Fruit fly (Drosophila melanogaster) whole organism, adult: ENCODE data around the gene CG14787.

Experiments used
- CG14711 ChIP-seq: fragments of 200-800 bp; sonication (Bioruptor generic); optimal IDR thresholded peaks from 2 replicates; lab custom pipeline; 2018; ENCODE audit warnings: missing biosample characterization, mild to moderate bottlenecking, missing genetic modification characterization, moderate library complexity
- CG33017 ChIP-seq: fragments of 200-800 bp; sonication (Bioruptor generic); optimal IDR thresholded peaks from 2 replicates; lab custom pipeline; 2018; ENCODE audit warnings: missing biosample characterization, mild to moderate bottlenecking, missing genetic modification characterization, moderate library complexity
- CG5204 ChIP-seq: fragments of 200-800 bp; sonication (Bioruptor generic); optimal IDR thresholded peaks from 2 replicates; lab custom pipeline; 2016; ENCODE audit warnings: missing biosample characterization, missing genetic modification characterization
- Crg-1 ChIP-seq: fragments of 200-800 bp; sonication (Bioruptor generic); optimal IDR thresholded peaks from 2 replicates; lab custom pipeline; 2016; ENCODE audit warnings: missing biosample characterization, missing genetic modification characterization
- kay ChIP-seq: fragments of 200-800 bp; sonication (Bioruptor generic); peaks from one replicate; lab custom pipeline; 2016; ENCODE audit warnings: missing biosample characterization, missing genetic modification characterization, borderline replicate concordance
- ovo ChIP-seq: fragments of 200-800 bp; sonication (Bioruptor generic); optimal IDR thresholded peaks from 2 replicates; lab custom pipeline; 2016; ENCODE audit warnings: missing biosample characterization, missing genetic modification characterization
- pad ChIP-seq: fragments of 200-800 bp; sonication (Bioruptor generic); optimal IDR thresholded peaks from 3 replicates; lab custom pipeline; 2017; ENCODE audit warnings: missing biosample characterization, missing genetic modification characterization, mild to moderate bottlenecking, moderate library complexity, missing genetic modification reagents

DNA sequence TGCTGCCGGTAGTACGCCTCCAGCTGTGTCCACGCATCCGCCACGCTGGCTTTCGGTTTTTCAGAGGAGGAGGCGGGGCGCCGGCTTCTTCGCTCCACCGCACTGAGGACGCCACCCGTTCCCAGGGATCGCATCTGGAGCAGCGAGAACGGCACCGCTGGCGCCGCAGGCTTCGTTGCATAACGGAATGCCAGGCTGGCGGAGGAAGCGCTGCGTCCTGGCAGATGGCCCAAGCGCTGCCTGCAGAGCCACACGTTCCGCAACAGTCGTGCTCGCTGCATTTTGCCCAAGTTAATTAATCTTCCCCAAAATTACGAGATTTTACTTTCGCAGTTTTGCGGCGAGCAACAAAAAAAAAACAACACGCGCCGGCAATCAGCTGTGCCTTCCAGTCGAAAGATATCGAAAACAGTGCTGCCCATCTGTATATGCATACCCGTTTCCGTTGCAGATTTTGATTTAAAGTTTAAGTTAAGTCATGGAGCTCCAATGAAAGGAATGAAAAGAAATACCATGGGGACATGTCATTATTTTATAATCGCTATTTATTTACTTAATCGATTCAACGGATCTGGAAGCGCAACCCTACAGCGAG, 1.1 kb downstream of the CG14787 start, which contains the start of gene Lrpprc2:
- TF ChIP-seq pad = no peak
- no peak for TF ChIP-seq kay (GFP tag; lab: Kevin White, UChicago)
- no peak for TF ChIP-seq CG14711 (tag; lab: Kevin White, UChicago)
- peak; percentile 3 for TF ChIP-seq Crg-1
- no peak for TF ChIP-seq CG33017
- no peak for TF ChIP-seq CG5204
- TF ChIP-seq ovo (GFP tag; lab: Kevin White, UChicago) = no peak
